Fruit fly (Drosophila melanogaster): ENCODE results near the gene CG13081.

dm6 chr2L:19519611-19520010 lies 20.8 kb upstream of the CG13081 start:
- TF ChIP-seq CG34367 (tag; optimal IDR thresholded peaks at IDR 0.05) (no peak), CG32121 (GFP tag; IDR thresholded peaks at IDR 0.05) (no peak), CG14655 (GFP tag; optimal IDR thresholded peaks at IDR 0.05) (no peak), CG13204 (GFP tag; optimal IDR thresholded peaks at IDR 0.05) (no peak), CG8159 (tag; optimal IDR thresholded peaks at IDR 0.05) (no peak), Ets98B (GFP tag; IDR thresholded peaks at IDR 0.05) (no peak; the same call in 1 of the 2 replicates), CG15710 (tag; optimal IDR thresholded peaks at IDR 0.05) (no peak), CG8301 (tag; optimal IDR thresholded peaks at IDR 0.05) (no peak)

Data from whole organism, pupa.